Fruit fly (Drosophila melanogaster): ENCODE results near the gene CG13073.

Gene CG13073

dm6 chr3L:16203236-16203635 is 13.9 kb downstream of the CG13073 start (continued):
- TF ChIP-seq MBD-R2 (GFP tag; IDR thresholded peaks at IDR 0.05) (peak; percentile 76; the same call in 1 of the 2 replicates), CG3995 (GFP tag; optimal IDR thresholded peaks at IDR 0.05) (peak; percentile 45), CG30431 (GFP tag; optimal IDR thresholded peaks at IDR 0.05) (peak; percentile 53), CG11695 (GFP tag; IDR thresholded peaks at IDR 0.05) (peak; percentile 79), CG30403 (GFP tag; optimal IDR thresholded peaks at IDR 0.05) (peak; percentile 76), kah (GFP tag; optimal IDR thresholded peaks at IDR 0.05) (peak; percentile 3), CG15696 (tag; optimal IDR thresholded peaks at IDR 0.05) (peak; percentile 18), CG15514 (GFP tag; optimal IDR thresholded peaks at IDR 0.05) (peak; percentile 76), Ada2b (GFP tag; IDR thresholded peaks at IDR 0.05) (peak; percentile 87), CG8924 (tag; optimal IDR thresholded peaks at IDR 0.05) (peak; percentile 70), CG4424 (GFP tag; optimal IDR thresholded peaks at IDR 0.05) (peak; percentile 66), pfk (GFP tag; optimal IDR thresholded peaks at IDR 0.05) (no peak), Hey (tag; optimal IDR thresholded peaks at IDR 0.05) (no peak), ro (GFP tag; IDR thresholded peaks at IDR 0.05) (peak; percentile 55; the same call in 1 of the 2 replicates), Dbx (GFP tag; IDR thresholded peaks at IDR 0.05) (peak; percentile 89), Sry-δ (GFP tag; optimal IDR thresholded peaks at IDR 0.05) (peak; percentile 41), CG7556 (GFP tag; optimal IDR thresholded peaks at IDR 0.05) (peak; percentile 46), lbe (GFP tag; optimal IDR thresholded peaks at IDR 0.05) (peak; percentile 77), CG8765 (GFP tag; IDR thresholded peaks at IDR 0.05) (no peak), CG17612 (GFP tag; IDR thresholded peaks at IDR 0.05) (0 out of 2 replicates have a peak, but pooled peaks have one; percentile 34), CG12769 (tag; optimal IDR thresholded peaks at IDR 0.05) (peak; percentile 91), zen (tag; optimal IDR thresholded peaks at IDR 0.05) (no peak), CG3407 (GFP tag; optimal IDR thresholded peaks at IDR 0.05) (peak; percentile 41), CG9437 (GFP tag; optimal IDR thresholded peaks at IDR 0.05) (peak; percentile 30), CG2712 (tag; optimal IDR thresholded peaks at IDR 0.05) (peak; percentile 72), ken (GFP tag; IDR thresholded peaks at IDR 0.05) (peak; percentile 74; the same call in 2 of the 3 replicates), otp (GFP tag; IDR thresholded peaks at IDR 0.05) (peak; percentile 61; the same call in 1 of the 3 replicates), CG14014 (GFP tag; IDR thresholded peaks at IDR 0.05) (peak; percentile 88), dpn (GFP tag; optimal IDR thresholded peaks at IDR 0.05) (peak; percentile 71 to 91), NFAT (GFP tag; IDR thresholded peaks at IDR 0.05) (peak; percentile 87), CG14965 (GFP tag; optimal IDR thresholded peaks at IDR 0.05; ENCODE audit: borderline replicate concordance) (peak; percentile 12), abd-A (tag; optimal IDR thresholded peaks at IDR 0.05) (peak; percentile 36), knrl (GFP tag; IDR thresholded peaks at IDR 0.05; ENCODE audit: partially characterized antibody) (no peak), sim (GFP tag; IDR thresholded peaks at IDR 0.05) (no peak), slou (GFP tag; optimal IDR thresholded peaks at IDR 0.05) (peak; percentile 30), hb (GFP tag; IDR thresholded peaks at IDR 0.05; ENCODE audit: partially characterized antibody) (0 out of 3 replicates have a peak, but pooled peaks have one; percentile 41), Antp (GFP tag; optimal IDR thresholded peaks at IDR 0.05) (peak; percentile 87), CG2678 (tag; optimal IDR thresholded peaks at IDR 0.05) (peak; percentile 90), aop (GFP tag; IDR thresholded peaks at IDR 0.05) (peak; percentile 57; the same call in 1 of the 2 replicates), org-1 (GFP tag; optimal IDR thresholded peaks at IDR 0.05) (peak; percentile 68), CG1832 (GFP tag; optimal IDR thresholded peaks at IDR 0.05) (no peak), CG17361 (GFP tag; IDR thresholded peaks at IDR 0.05) (peak; percentile 34; the same call in 1 of the 3 replicates), HLH54F (GFP tag; optimal IDR thresholded peaks at IDR 0.05) (peak; percentile 78), dm (GFP tag; optimal IDR thresholded peaks at IDR 0.05) (peak; percentile 1), Hand (GFP tag; optimal IDR thresholded peaks at IDR 0.05) (peak; percentile 61), CG10979 (tag; optimal IDR thresholded peaks at IDR 0.05) (no peak), MESR4 (GFP tag; optimal IDR thresholded peaks at IDR 0.05) (peak; percentile 2), CG9817 (tag; optimal IDR thresholded peaks at IDR 0.05) (peak; percentile 80), ash1 (GFP tag; optimal IDR thresholded peaks at IDR 0.05) (peak; percentile 26), da (GFP tag; optimal IDR thresholded peaks at IDR 0.05) (no peak)

Measured in whole organism, embryonic.